Fruit fly (Drosophila melanogaster) whole organism, embryonic: ENCODE measurements around the gene CG44008.
A peak's percentile ranks its signal among the peaks of the same experiment; 100 is the strongest.

Experiments used
- Asciz ChIP-seq: fragments of 200-800 bp; sonication (Bioruptor generic); optimal IDR thresholded peaks from 2 replicates; lab custom pipeline; 2017; ENCODE audit warnings: missing biosample characterization, mild to moderate bottlenecking, missing genetic modification characterization, missing genetic modification reagents
- Bgb ChIP-seq: fragments of 200-800 bp; sonication (Bioruptor generic); IDR thresholded peaks from 2 replicates; pipeline ENCODE4 v1.3.6; 2022; ENCODE audit warnings: missing biosample characterization, missing genetic modification characterization; ENCODE audit not compliant: partially characterized antibody
- C15 ChIP-seq: fragments of 200-800 bp; sonication (Bioruptor generic); IDR thresholded peaks from 3 replicates; pipeline ENCODE4 v1.3.6; 2022; ENCODE audit warnings: missing biosample characterization, missing genetic modification characterization
- CG10321 ChIP-seq: fragments of 200-800 bp; sonication (Bioruptor generic); IDR thresholded peaks from 2 replicates; pipeline ENCODE4 v1.3.6; 2022; ENCODE audit warnings: missing biosample characterization, missing genetic modification characterization
- CG10654 ChIP-seq: fragments of 200-800 bp; sonication (Bioruptor generic); optimal IDR thresholded peaks from 2 replicates; lab custom pipeline; 2016; ENCODE audit warnings: missing biosample characterization, missing genetic modification characterization
- CG11398 ChIP-seq: fragments of 200-800 bp; sonication (Bioruptor generic); optimal IDR thresholded peaks from 2 replicates; lab custom pipeline; 2016; ENCODE audit warnings: missing biosample characterization, missing genetic modification characterization
- CG12236 ChIP-seq: fragments of 200-800 bp; sonication (Bioruptor generic); optimal IDR thresholded peaks from 2 replicates; lab custom pipeline; 2016; ENCODE audit warnings: missing biosample characterization, missing genetic modification characterization
- CG12299 ChIP-seq: fragments of 200-800 bp; sonication (Bioruptor generic); optimal IDR thresholded peaks from 2 replicates; lab custom pipeline; 2018; ENCODE audit warnings: missing biosample characterization, mild to moderate bottlenecking, missing genetic modification characterization
- CG14860 ChIP-seq: fragments of 200-800 bp; sonication (Bioruptor generic); IDR thresholded peaks from 3 replicates; pipeline ENCODE4 v1.3.6; 2022; ENCODE audit warnings: missing biosample characterization, missing genetic modification characterization; ENCODE audit not compliant: partially characterized antibody
- CG15696 ChIP-seq: fragments of 200-800 bp; sonication (Bioruptor generic); optimal IDR thresholded peaks from 2 replicates; lab custom pipeline; 2019; ENCODE audit warnings: missing biosample characterization, mild to moderate bottlenecking, missing genetic modification characterization, moderate library complexity
- CG1647 ChIP-seq: fragments of 200-800 bp; sonication (Bioruptor generic); optimal IDR thresholded peaks from 3 replicates; lab custom pipeline; 2016; ENCODE audit warnings: missing biosample characterization, missing genetic modification characterization
- CG16813 ChIP-seq: fragments of 200-800 bp; sonication (Bioruptor generic); IDR thresholded peaks from 3 replicates; pipeline ENCODE4 v1.3.6; 2022; ENCODE audit warnings: missing biosample characterization, missing genetic modification characterization; ENCODE audit not compliant: partially characterized antibody
- CG17802 ChIP-seq: fragments of 200-800 bp; sonication (Bioruptor generic); optimal IDR thresholded peaks from 2 replicates; lab custom pipeline; 2018; ENCODE audit warnings: missing biosample characterization, mild to moderate bottlenecking, missing genetic modification characterization, moderate library complexity
- CG17912 ChIP-seq: fragments of 200-800 bp; sonication (Bioruptor generic); optimal IDR thresholded peaks from 2 replicates; lab custom pipeline; 2018; ENCODE audit warnings: missing biosample characterization, mild to moderate bottlenecking, missing genetic modification characterization
- CG1792 ChIP-seq: fragments of 200-800 bp; sonication (Bioruptor generic); optimal IDR thresholded peaks from 2 replicates; lab custom pipeline; 2016; ENCODE audit warnings: missing biosample characterization, missing genetic modification characterization
- CG18476 ChIP-seq: fragments of 200-800 bp; sonication (Bioruptor generic); optimal IDR thresholded peaks from 2 replicates; lab custom pipeline; 2016; ENCODE audit warnings: missing biosample characterization, mild to moderate bottlenecking, missing genetic modification characterization
- CG2120 ChIP-seq: fragments of 200-800 bp; sonication (Bioruptor generic); optimal IDR thresholded peaks from 3 replicates; lab custom pipeline; 2016; ENCODE audit warnings: missing biosample characterization, missing genetic modification characterization
- CG2678 ChIP-seq: fragments of 200-800 bp; sonication (Bioruptor generic); optimal IDR thresholded peaks from 3 replicates; lab custom pipeline; 2019; ENCODE audit warnings: missing biosample characterization, mild to moderate bottlenecking, missing genetic modification characterization, moderate library complexity
- CG3163 ChIP-seq: fragments of 200-800 bp; sonication (Bioruptor generic); optimal IDR thresholded peaks from 3 replicates; lab custom pipeline; 2016; ENCODE audit warnings: missing biosample characterization, missing genetic modification characterization
- CG3995 ChIP-seq: fragments of 200-800 bp; sonication (Bioruptor generic); optimal IDR thresholded peaks from 3 replicates; lab custom pipeline; 2016; ENCODE audit warnings: missing biosample characterization, missing genetic modification characterization
- CG42726 ChIP-seq: fragments of 200-800 bp; sonication (Bioruptor generic); IDR thresholded peaks from 2 replicates; pipeline ENCODE4 v1.3.6; 2022; ENCODE audit warnings: missing biosample characterization, missing genetic modification characterization; ENCODE audit not compliant: partially characterized antibody
- CG6654 ChIP-seq: fragments of 200-800 bp; sonication (Bioruptor generic); optimal IDR thresholded peaks from 2 replicates; lab custom pipeline; 2017; ENCODE audit warnings: missing biosample characterization, mild to moderate bottlenecking, missing genetic modification characterization
- CG7372 ChIP-seq: fragments of 200-800 bp; sonication (Bioruptor generic); IDR thresholded peaks from 2 replicates; pipeline ENCODE4 v1.3.6; 2022; ENCODE audit warnings: missing biosample characterization, missing genetic modification characterization
- CG9437 ChIP-seq: fragments of 200-800 bp; sonication (Bioruptor generic); optimal IDR thresholded peaks from 2 replicates; lab custom pipeline; 2018; ENCODE audit warnings: missing biosample characterization, mild to moderate bottlenecking, missing genetic modification characterization
- CoRest ChIP-seq: fragments of 200-800 bp; sonication (Bioruptor generic); optimal IDR thresholded peaks from 3 replicates; lab custom pipeline; 2018; ENCODE audit warnings: missing biosample characterization, mild to moderate bottlenecking, missing genetic modification characterization, moderate library complexity
- Dip3 ChIP-seq: fragments of 200-800 bp; sonication (Bioruptor generic); optimal IDR thresholded peaks from 3 replicates; lab custom pipeline; 2016; ENCODE audit warnings: missing biosample characterization, missing genetic modification characterization
- Dll ChIP-seq: fragments of 200-800 bp; sonication (Bioruptor generic); IDR thresholded peaks from 4 replicates; pipeline ENCODE4 v1.3.6; 2022; ENCODE audit warnings: missing biosample characterization, missing genetic modification characterization; ENCODE audit not compliant: partially characterized antibody
- Doc3 ChIP-seq: fragments of 200-800 bp; sonication (Bioruptor generic); IDR thresholded peaks from 3 replicates; pipeline ENCODE4 v1.3.6; 2022; ENCODE audit warnings: missing biosample characterization, missing genetic modification characterization; ENCODE audit not compliant: partially characterized antibody
- Dref ChIP-seq: fragments of 200-800 bp; sonication (Bioruptor generic); IDR thresholded peaks from 2 replicates; pipeline ENCODE4 v1.3.6; 2022; ENCODE audit warnings: missing biosample characterization, missing genetic modification characterization
- Elba2 ChIP-seq: fragments of 200-800 bp; sonication (Bioruptor generic); optimal IDR thresholded peaks from 3 replicates; lab custom pipeline; 2016; ENCODE audit warnings: missing biosample characterization, missing genetic modification characterization
- Fer3 ChIP-seq: fragments of 200-800 bp; sonication (Bioruptor generic); optimal IDR thresholded peaks from 2 replicates; lab custom pipeline; 2018; ENCODE audit warnings: missing biosample characterization, mild to moderate bottlenecking, missing genetic modification characterization, moderate library complexity
- HLH4C ChIP-seq: fragments of 200-800 bp; sonication (Bioruptor generic); IDR thresholded peaks from 3 replicates; pipeline ENCODE4 v1.3.6; 2022; ENCODE audit warnings: missing biosample characterization, missing genetic modification characterization; ENCODE audit not compliant: partially characterized antibody
- HLH54F ChIP-seq: fragments of 200-800 bp; sonication (Bioruptor generic); optimal IDR thresholded peaks from 3 replicates; lab custom pipeline; 2016; ENCODE audit warnings: missing biosample characterization, missing genetic modification characterization
- Hey ChIP-seq: fragments of 200-800 bp; sonication (Bioruptor generic); optimal IDR thresholded peaks from 3 replicates; lab custom pipeline; 2018; ENCODE audit warnings: missing biosample characterization, mild to moderate bottlenecking, missing genetic modification characterization
- az2 ChIP-seq: fragments of 200-800 bp; sonication (Bioruptor generic); optimal IDR thresholded peaks from 3 replicates; lab custom pipeline; 2016; ENCODE audit warnings: missing biosample characterization, missing genetic modification characterization
- cato ChIP-seq: fragments of 200-800 bp; sonication (Bioruptor generic); optimal IDR thresholded peaks from 2 replicates; lab custom pipeline; 2016; ENCODE audit warnings: missing biosample characterization, missing genetic modification characterization, borderline replicate concordance
- corto ChIP-seq: fragments of 200-800 bp; sonication (Bioruptor generic); optimal IDR thresholded peaks from 2 replicates; lab custom pipeline; 2016; ENCODE audit warnings: missing biosample characterization, mild to moderate bottlenecking, missing genetic modification characterization, moderate library complexity
- ems ChIP-seq: fragments of 200-800 bp; sonication (Bioruptor generic); optimal IDR thresholded peaks from 3 replicates; lab custom pipeline; 2016; ENCODE audit warnings: missing biosample characterization, missing genetic modification characterization
- gro ChIP-seq: fragments of 200-800 bp; sonication (Bioruptor generic); optimal IDR thresholded peaks from 2 replicates; lab custom pipeline; 2016; ENCODE audit warnings: missing biosample characterization, missing genetic modification characterization
- gsb-n ChIP-seq: fragments of 200-800 bp; sonication (Bioruptor generic); optimal IDR thresholded peaks from 3 replicates; lab custom pipeline; 2018; ENCODE audit warnings: missing biosample characterization, mild to moderate bottlenecking, missing genetic modification characterization
- ind ChIP-seq: fragments of 200-800 bp; sonication (Bioruptor generic); optimal IDR thresholded peaks from 3 replicates; lab custom pipeline; 2016; ENCODE audit warnings: missing biosample characterization, missing genetic modification characterization
- lmd ChIP-seq: fragments of 200-800 bp; sonication (Bioruptor generic); IDR thresholded peaks from 2 replicates; pipeline ENCODE4 v1.3.6; 2022; ENCODE audit warnings: missing biosample characterization, missing genetic modification characterization
- mld ChIP-seq: fragments of 200-800 bp; sonication (Bioruptor generic); IDR thresholded peaks from 3 replicates; pipeline ENCODE4 v1.3.6; 2022; ENCODE audit warnings: missing biosample characterization, missing genetic modification characterization; ENCODE audit not compliant: partially characterized antibody
- onecut ChIP-seq: fragments of 200-800 bp; sonication (Bioruptor generic); IDR thresholded peaks from 2 replicates; pipeline ENCODE4 v1.3.6; 2022; ENCODE audit warnings: missing biosample characterization, missing genetic modification characterization
- pan ChIP-seq, 4 experiments: fragments of >200 bp in 3 of 4; fragments of 200-800 bp in 1 of 4; sonication (Bioruptor generic) in 1 of 4; optimal IDR thresholded peaks in 3 of 4; IDR thresholded peaks in 1 of 4; 2 replicates each; pipeline versions ENCODE4 v1.3.6 to Lab custom; 2017 to 2022; ENCODE audit warnings: missing biosample characterization in 2 of 4, missing genetic modification characterization in 2 of 4, mixed read lengths in 1 of 4
- pnt ChIP-seq: fragments of 200-800 bp; sonication (Bioruptor generic); optimal IDR thresholded peaks from 3 replicates; lab custom pipeline; 2016; ENCODE audit warnings: missing biosample characterization, missing genetic modification characterization
- seq ChIP-seq: fragments of 200-800 bp; sonication (Bioruptor generic); IDR thresholded peaks from 2 replicates; pipeline ENCODE4 v1.3.6; 2022; ENCODE audit warnings: missing biosample characterization, missing genetic modification characterization
- ssp ChIP-seq: fragments of 200-800 bp; sonication (Bioruptor generic); IDR thresholded peaks from 2 replicates; pipeline ENCODE4 v1.3.6; 2022; ENCODE audit warnings: missing biosample characterization, missing genetic modification characterization
- zfh1 ChIP-seq: fragments of 200-800 bp; sonication (Bioruptor generic); IDR thresholded peaks from 3 replicates; pipeline ENCODE4 v1.3.6; 2022; ENCODE audit warnings: missing biosample characterization, missing genetic modification characterization

The CG44008 gene

DNA sequence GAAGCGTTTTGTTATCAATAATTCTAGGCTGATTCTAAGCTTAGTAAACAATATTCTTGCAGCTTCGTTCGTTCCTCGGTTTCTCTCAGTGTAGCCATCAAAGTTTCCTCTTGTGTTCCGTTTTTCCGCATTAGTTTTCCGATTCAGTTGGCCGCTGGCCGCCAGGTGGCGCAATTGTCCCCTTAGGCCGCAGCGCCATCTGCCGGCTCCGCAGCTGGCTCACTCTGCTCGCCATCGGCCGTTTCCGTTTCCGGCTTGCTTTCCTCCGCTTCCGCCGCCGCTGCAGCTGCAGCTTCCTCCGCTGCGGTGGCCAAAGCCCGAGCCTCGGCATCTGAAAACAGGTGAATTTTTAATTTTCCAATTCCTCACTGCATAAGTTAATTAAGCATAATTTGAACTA is 25.9 kb downstream of the CG44008 start (continued):
- TF ChIP-seq C15 (peak; percentile 73; the same call in 2 of the 3 replicates), CG17802 (tag; lab: Kevin White, UChicago) (peak; percentile 91), CG2120 (GFP tag; lab: Kevin White, UChicago) (peak; percentile 43), CG12299 (tag; lab: Kevin White, UChicago) (peak; percentile 72), CG9437 (GFP tag; lab: Kevin White, UChicago) (peak; percentile 87), CG11398 (GFP tag; lab: Kevin White, UChicago) (peak; percentile 94), pan (optimal IDR thresholded peaks at IDR 0.05; lab: Kevin White, UChicago) (no peak), pan (GFP tag; optimal IDR thresholded peaks at IDR 0.05 in 1 of 2, IDR thresholded peaks at IDR 0.05 in 1 of 2) (peak in 1 of 2 experiments; percentile 89), seq (GFP tag; lab: Robert Waterston, UW) (peak; percentile 76), Asciz (GFP tag; lab: Kevin White, UChicago) (peak; percentile 97), CG16813 (GFP tag; lab: Robert Waterston, UW) (peak; percentile 50; the same call in 2 of the 3 replicates), Doc3 (GFP tag; lab: Robert Waterston, UW) (no peak), CG6654 (peak; percentile 92), Dref (GFP tag; lab: Robert Waterston, UW) (peak; percentile 27; the same call in 1 of the 2 replicates), Fer3 (tag; lab: Kevin White, UChicago) (peak; percentile 89), CG17912 (GFP tag; lab: Kevin White, UChicago) (peak; percentile 95), CG10321 (peak; percentile 68), ems (peak; percentile 91), gsb-n (tag; lab: Kevin White, UChicago) (peak; percentile 91), HLH54F (GFP tag; lab: Kevin White, UChicago) (peak; percentile 76), Elba2 (peak; percentile 91), CG42726 (GFP tag; lab: Robert Waterston, UW) (peak; percentile 50; the same call in 1 of the 2 replicates), mld (GFP tag; lab: Robert Waterston, UW) (no peak), pnt (peak; percentile 77), CG2678 (peak; percentile 81), gro (GFP tag; lab: Kevin White, UChicago) (peak; percentile 74), CG12236 (peak; percentile 96), ind (GFP tag; lab: Kevin White, UChicago) (peak; percentile 90), Bgb (GFP tag; lab: Robert Waterston, UW) (no peak; the same call in 1 of the 2 replicates), onecut (GFP tag; lab: Robert Waterston, UW) (peak; percentile 98), az2 (GFP tag; lab: Kevin White, UChicago) (peak; percentile 95), CG1647 (GFP tag; lab: Kevin White, UChicago) (peak; percentile 85), Dll (GFP tag; lab: Robert Waterston, UW) (no peak), HLH4C (GFP tag; lab: Robert Waterston, UW) (0 out of 3 replicates have a peak, but pooled peaks have one; percentile 21), CG3995 (GFP tag; lab: Kevin White, UChicago) (peak; percentile 46), CoRest (tag; lab: Kevin White, UChicago) (peak; percentile 80), CG15696 (tag; lab: Kevin White, UChicago) (peak; percentile 86), CG18476 (GFP tag; lab: Kevin White, UChicago) (peak; percentile 84), CG1792 (peak; percentile 91), ssp (GFP tag; lab: Robert Waterston, UW) (peak; percentile 68), lmd (peak; percentile 78), CG3163 (peak; percentile 82), corto (GFP tag; lab: Kevin White, UChicago) (no peak), Hey (tag; lab: Kevin White, UChicago) (peak; percentile 88), Dip3 (peak; percentile 65), cato (GFP tag; lab: Kevin White, UChicago) (peak; percentile 94), CG14860 (GFP tag; lab: Robert Waterston, UW) (no peak), CG10654 (GFP tag; lab: Kevin White, UChicago) (peak; percentile 96), CG7372 (GFP tag; lab: Robert Waterston, UW) (peak; percentile 80), zfh1 (GFP tag; lab: Robert Waterston, UW) (peak; percentile 97)
